Fruit fly (Drosophila melanogaster): ENCODE data around the gene His4r.

His4r gene

dm6 chr3R:14590753-14591535 is 34.6 kb upstream of the His4r start (continued):
- TF ChIP-seq gfzf (GFP tag; optimal IDR thresholded peaks at IDR 0.05), result no peak
- peak; percentile 97 for TF ChIP-seq gsb-n (tag; optimal IDR thresholded peaks at IDR 0.05)
- peak in 1 of 2 experiments; percentile 64 for TF ChIP-seq chif (GFP tag; optimal IDR thresholded peaks at IDR 0.05)
- peak; percentile 70; the same call in 1 of the 2 replicates for TF ChIP-seq ro (GFP tag; IDR thresholded peaks at IDR 0.05)
- peak; percentile 20 for TF ChIP-seq CG12071 (GFP tag; optimal IDR thresholded peaks at IDR 0.05)
- peak; percentile 88 for TF ChIP-seq CG7839 (tag; optimal IDR thresholded peaks at IDR 0.05)
- TF ChIP-seq C15 (GFP tag; IDR thresholded peaks at IDR 0.05), result no peak
- peak; percentile 85 for TF ChIP-seq CG4820 (GFP tag; optimal IDR thresholded peaks at IDR 0.05)
- TF ChIP-seq eyg (GFP tag; optimal IDR thresholded peaks at IDR 0.05), result no peak
- no peak for TF ChIP-seq CG11085 (GFP tag; IDR thresholded peaks at IDR 0.05)
- peak; percentile 31; the same call in 1 of the 2 replicates for TF ChIP-seq Drgx (GFP tag; IDR thresholded peaks at IDR 0.05)
- peak; percentile 82 for TF ChIP-seq sisA (GFP tag; IDR thresholded peaks at IDR 0.05)
- no peak; the same call in 1 of the 2 replicates for TF ChIP-seq CG5953 (GFP tag; IDR thresholded peaks at IDR 0.05)
- TF ChIP-seq CG1233 (GFP tag; optimal IDR thresholded peaks at IDR 0.05), result peak; percentile 83
- peak; percentile 73 for TF ChIP-seq dan (GFP tag; IDR thresholded peaks at IDR 0.05)
- TF ChIP-seq Mrtf (GFP tag; IDR thresholded peaks at IDR 0.05), result peak; percentile 41; the same call in 2 of the 3 replicates
- no peak for TF ChIP-seq sc (optimal IDR thresholded peaks at IDR 0.05)
- peak; percentile 93 for TF ChIP-seq sc (GFP tag; optimal IDR thresholded peaks at IDR 0.05)
- TF ChIP-seq Jarid2 (GFP tag; optimal IDR thresholded peaks at IDR 0.05), result peak; percentile 47
- peak; percentile 84 for TF ChIP-seq CG30431 (GFP tag; optimal IDR thresholded peaks at IDR 0.05)
- peak; percentile 53; the same call in 1 of the 3 replicates for TF ChIP-seq sr (GFP tag; IDR thresholded peaks at IDR 0.05)
- peak in 1 of 2 experiments; percentile 82 for TF ChIP-seq Hr51 (GFP tag; optimal IDR thresholded peaks at IDR 0.05)
- peak; percentile 76 for TF ChIP-seq psq (GFP tag; optimal IDR thresholded peaks at IDR 0.05)
- TF ChIP-seq CG4404 (GFP tag; IDR thresholded peaks at IDR 0.05), result peak; percentile 91
- TF ChIP-seq CG31224 (GFP tag; IDR thresholded peaks at IDR 0.05), result peak; percentile 34; the same call in 1 of the 2 replicates
- TF ChIP-seq CG2712 (tag; optimal IDR thresholded peaks at IDR 0.05), result peak; percentile 98
- no peak for TF ChIP-seq ftz-f1 (GFP tag; optimal IDR thresholded peaks at IDR 0.05)
- peak; percentile 37 for TF ChIP-seq MTF-1 (GFP tag; optimal IDR thresholded peaks at IDR 0.05; ENCODE audit: borderline replicate concordance)
- TF ChIP-seq CG18476 (GFP tag; optimal IDR thresholded peaks at IDR 0.05), result peak; percentile 61
- no peak for TF ChIP-seq CG14860 (GFP tag; IDR thresholded peaks at IDR 0.05; ENCODE audit: partially characterized antibody)
- TF ChIP-seq nerfin-1 (tag; optimal IDR thresholded peaks at IDR 0.05), result peak; percentile 73
- TF ChIP-seq CoRest (tag; optimal IDR thresholded peaks at IDR 0.05), result peak; percentile 94
- peak; percentile 53 for TF ChIP-seq NfI (GFP tag; optimal IDR thresholded peaks at IDR 0.05)
- TF ChIP-seq CG31388 (GFP tag; optimal IDR thresholded peaks at IDR 0.05), result peak; percentile 59
- TF ChIP-seq CG10462 (GFP tag; optimal IDR thresholded peaks at IDR 0.05), result peak; percentile 84
- TF ChIP-seq YL-1 (GFP tag; optimal IDR thresholded peaks at IDR 0.05), result peak; percentile 64
- TF ChIP-seq slou (GFP tag; optimal IDR thresholded peaks at IDR 0.05), result peak; percentile 4
- peak; percentile 54 for TF ChIP-seq kah (GFP tag; optimal IDR thresholded peaks at IDR 0.05)
- no peak for TF ChIP-seq Bgb (GFP tag; IDR thresholded peaks at IDR 0.05; ENCODE audit: partially characterized antibody)
- TF ChIP-seq CG13424 (tag; optimal IDR thresholded peaks at IDR 0.05), result peak; percentile 90
- TF ChIP-seq CG11093 (GFP tag; IDR thresholded peaks at IDR 0.05), result peak; percentile 67; the same call in 2 of the 3 replicates
- TF ChIP-seq CG7963 (GFP tag; IDR thresholded peaks at IDR 0.05; ENCODE audit: partially characterized antibody), result no peak
- TF ChIP-seq Lpt (GFP tag; optimal IDR thresholded peaks at IDR 0.05), result no peak
- TF ChIP-seq Gsc (GFP tag; IDR thresholded peaks at IDR 0.05), result peak; percentile 58
- TF ChIP-seq sd (tag; optimal IDR thresholded peaks at IDR 0.05), result peak; percentile 40
- peak; percentile 88 for TF ChIP-seq CG10209 (GFP tag; optimal IDR thresholded peaks at IDR 0.05)
- TF ChIP-seq ssp (GFP tag; IDR thresholded peaks at IDR 0.05), result peak; percentile 73
- no peak for TF ChIP-seq bab2 (GFP tag; optimal IDR thresholded peaks at IDR 0.05)
- TF ChIP-seq al (GFP tag; IDR thresholded peaks at IDR 0.05), result no peak
